Worm (Caenorhabditis elegans) whole organism, L3 larva: ENCODE data around the gene pat-4.

Experiments used
- aly-2 ChIP-seq: fragments of 150-350 bp; optimal IDR thresholded peaks from 2 replicates; lab custom pipeline; 2014; ENCODE audit warnings: missing biosample characterization, missing genetic modification characterization
- fos-1 ChIP-seq: fragments of 150-350 bp; optimal IDR thresholded peaks from 2 replicates; lab custom pipeline; 2014; ENCODE audit warnings: missing biosample characterization, missing genetic modification characterization
- skn-1 ChIP-seq: fragments of 150-350 bp; optimal IDR thresholded peaks from 2 replicates; lab custom pipeline; 2014; ENCODE audit warnings: missing biosample characterization, missing genetic modification characterization

DNA sequence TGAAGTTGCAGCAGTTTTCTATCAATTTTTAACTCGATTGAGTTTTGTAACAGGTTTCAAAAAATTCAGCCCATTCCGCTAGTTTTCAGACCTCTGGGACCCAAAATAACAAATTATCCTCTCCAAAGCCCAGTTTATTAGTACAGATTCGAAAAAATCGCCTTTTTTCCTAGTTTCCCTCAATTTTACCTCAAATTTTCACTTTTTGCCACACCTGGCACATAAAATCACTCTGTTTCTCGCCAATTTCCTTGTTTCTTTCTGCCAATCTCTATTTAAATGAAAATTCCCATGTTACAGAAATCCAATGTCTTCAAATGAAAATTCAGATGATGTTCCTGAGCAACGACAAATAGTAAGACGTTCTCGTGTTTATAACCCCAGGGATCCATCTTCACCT lies 37.5 kb upstream of the pat-4 start, which contains the start of gene pals-22:
- TF ChIP-seq skn-1 (tag; lab: Kevin White, UChicago) (no peak), aly-2 (no peak), fos-1 (tag; lab: Kevin White, UChicago) (no peak)
